Fruit fly (Drosophila melanogaster) whole organism, adult: ENCODE data around the gene CG42758.

ENCODE experiments used
- CG11617 ChIP-seq: fragments of 200-800 bp; sonication (Bioruptor generic); optimal IDR thresholded peaks from 2 replicates; lab custom pipeline; 2017; ENCODE audit warnings: mild to moderate bottlenecking, missing biosample characterization, missing genetic modification reagents, missing genetic modification characterization
- CG12768 ChIP-seq: fragments of 200-800 bp; sonication (Bioruptor generic); optimal IDR thresholded peaks from 2 replicates; lab custom pipeline; 2017; ENCODE audit warnings: missing biosample characterization, missing genetic modification characterization, mild to moderate bottlenecking, moderate library complexity, missing genetic modification reagents
- CG14711 ChIP-seq: fragments of 200-800 bp; sonication (Bioruptor generic); optimal IDR thresholded peaks from 2 replicates; lab custom pipeline; 2018; ENCODE audit warnings: missing biosample characterization, mild to moderate bottlenecking, missing genetic modification characterization, moderate library complexity
- CG1620 ChIP-seq: fragments of 200-800 bp; sonication (Bioruptor generic); optimal IDR thresholded peaks from 2 replicates; lab custom pipeline; 2016; ENCODE audit warnings: missing biosample characterization, missing genetic modification characterization
- CG33017 ChIP-seq: fragments of 200-800 bp; sonication (Bioruptor generic); optimal IDR thresholded peaks from 2 replicates; lab custom pipeline; 2018; ENCODE audit warnings: missing biosample characterization, mild to moderate bottlenecking, missing genetic modification characterization, moderate library complexity
- CG5204 ChIP-seq: fragments of 200-800 bp; sonication (Bioruptor generic); optimal IDR thresholded peaks from 2 replicates; lab custom pipeline; 2016; ENCODE audit warnings: missing biosample characterization, missing genetic modification characterization
- CG7045 ChIP-seq: fragments of 200-800 bp; sonication (Bioruptor generic); optimal IDR thresholded peaks from 2 replicates; lab custom pipeline; 2017; ENCODE audit warnings: missing biosample characterization, mild to moderate bottlenecking, missing genetic modification characterization
- CG7101 ChIP-seq: fragments of 200-800 bp; sonication (Bioruptor generic); optimal IDR thresholded peaks from 2 replicates; lab custom pipeline; 2018; ENCODE audit warnings: missing biosample characterization, mild to moderate bottlenecking, missing genetic modification characterization, moderate library complexity
- Clk ChIP-seq: fragments of 200-800 bp; sonication (Bioruptor generic); optimal IDR thresholded peaks from 2 replicates; lab custom pipeline; 2017; ENCODE audit warnings: missing biosample characterization, missing genetic modification characterization
- Crg-1 ChIP-seq: fragments of 200-800 bp; sonication (Bioruptor generic); optimal IDR thresholded peaks from 2 replicates; lab custom pipeline; 2016; ENCODE audit warnings: missing biosample characterization, missing genetic modification characterization
- Hr96 ChIP-seq: fragments of 200-800 bp; sonication (Bioruptor generic); optimal IDR thresholded peaks from 2 replicates; lab custom pipeline; 2016; ENCODE audit warnings: missing biosample characterization, missing genetic modification characterization
- Mnt ChIP-seq: fragments of 200-800 bp; sonication (Bioruptor generic); optimal IDR thresholded peaks from 2 replicates; lab custom pipeline; 2016; ENCODE audit warnings: missing biosample characterization, mild to moderate bottlenecking, missing genetic modification characterization
- bab1 ChIP-seq: fragments of 200-800 bp; sonication (Bioruptor generic); optimal IDR thresholded peaks from 3 replicates; lab custom pipeline; 2019; ENCODE audit warnings: missing biosample characterization, mild to moderate bottlenecking, missing genetic modification characterization, moderate library complexity
- cic ChIP-seq: fragments of 200-800 bp; sonication (Bioruptor generic); optimal IDR thresholded peaks from 2 replicates; lab custom pipeline; 2017; ENCODE audit warnings: missing biosample characterization, mild to moderate bottlenecking, missing genetic modification characterization, moderate library complexity
- cnc ChIP-seq, 2 experiments: fragments of >200 bp; optimal IDR thresholded peaks; 2 replicates each; lab custom pipeline; 2017
- kay ChIP-seq: fragments of 200-800 bp; sonication (Bioruptor generic); peaks from one replicate; lab custom pipeline; 2016; ENCODE audit warnings: missing biosample characterization, missing genetic modification characterization, borderline replicate concordance
- ovo ChIP-seq: fragments of 200-800 bp; sonication (Bioruptor generic); optimal IDR thresholded peaks from 2 replicates; lab custom pipeline; 2016; ENCODE audit warnings: missing biosample characterization, missing genetic modification characterization
- pad ChIP-seq: fragments of 200-800 bp; sonication (Bioruptor generic); optimal IDR thresholded peaks from 3 replicates; lab custom pipeline; 2017; ENCODE audit warnings: missing biosample characterization, missing genetic modification characterization, mild to moderate bottlenecking, moderate library complexity, missing genetic modification reagents
- tj ChIP-seq: fragments of 200-800 bp; sonication (Bioruptor generic); optimal IDR thresholded peaks from 3 replicates; lab custom pipeline; 2017; ENCODE audit warnings: missing biosample characterization, mild to moderate bottlenecking, missing genetic modification characterization, moderate library complexity
- toe ChIP-seq: fragments of 200-800 bp; sonication (Bioruptor generic); optimal IDR thresholded peaks from 2 replicates; lab custom pipeline; 2016; ENCODE audit warnings: missing biosample characterization, missing genetic modification characterization

Gene CG42758

DNA sequence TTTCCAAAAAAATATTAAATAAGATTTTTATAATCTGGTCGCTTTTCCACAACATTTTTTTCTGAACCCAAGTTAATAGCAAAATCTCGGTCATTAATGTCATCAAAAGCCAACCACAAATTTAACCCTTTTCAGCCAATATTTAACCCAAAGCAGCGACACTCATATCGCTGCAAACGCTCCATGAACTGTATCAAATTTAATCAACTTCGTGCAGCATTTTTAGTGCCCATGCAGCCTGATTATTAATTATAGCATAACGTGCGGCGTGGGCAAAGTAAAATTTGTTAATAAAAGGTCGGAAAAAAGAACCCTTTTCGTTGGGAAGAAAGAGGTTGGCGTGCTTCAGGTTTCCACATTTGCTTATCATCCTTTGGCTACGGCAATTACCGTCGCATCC, 3.8 kb upstream of the CG42758 start:
- TF ChIP-seq bab1 (GFP tag; lab: Kevin White, UChicago) (no peak), CG14711 (no peak), CG7101 (no peak), CG11617 (no peak), cnc (optimal IDR thresholded peaks at IDR 0.05; lab: Kevin White, UChicago) (no peak)

DNA sequence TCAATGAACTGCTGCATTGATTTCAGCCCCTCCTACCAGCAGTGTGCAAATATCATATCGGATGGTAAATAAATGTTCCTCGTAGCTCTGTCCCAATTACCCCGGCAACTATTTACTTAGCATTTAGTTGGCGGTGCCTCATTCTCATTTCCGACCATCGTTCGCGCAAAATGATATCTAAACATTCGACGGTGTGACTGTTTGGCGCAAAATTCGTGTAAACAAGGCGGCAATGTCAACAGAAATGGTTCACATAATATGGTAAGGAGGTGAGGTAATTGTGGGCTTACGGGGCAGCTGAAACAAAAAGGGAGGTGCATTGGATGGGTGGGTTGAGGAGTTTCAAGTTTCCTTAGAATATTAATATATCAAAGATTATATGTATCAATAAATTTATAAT, 2.8 kb upstream of the CG42758 start:
- TF ChIP-seq CG7101 (peak; percentile 64), Mnt (GFP tag; lab: Kevin White, UChicago) (peak; percentile 16), Hr96 (no peak), CG1620 (GFP tag; lab: Kevin White, UChicago) (peak; percentile 40), tj (GFP tag; lab: Kevin White, UChicago) (no peak), pad (GFP tag; lab: Kevin White, UChicago) (peak; percentile 13), CG12768 (GFP tag; lab: Kevin White, UChicago) (peak; percentile 1), ovo (peak; percentile 61), Crg-1 (GFP tag; lab: Kevin White, UChicago) (peak; percentile 65), CG33017 (tag; lab: Kevin White, UChicago) (no peak)

DNA sequence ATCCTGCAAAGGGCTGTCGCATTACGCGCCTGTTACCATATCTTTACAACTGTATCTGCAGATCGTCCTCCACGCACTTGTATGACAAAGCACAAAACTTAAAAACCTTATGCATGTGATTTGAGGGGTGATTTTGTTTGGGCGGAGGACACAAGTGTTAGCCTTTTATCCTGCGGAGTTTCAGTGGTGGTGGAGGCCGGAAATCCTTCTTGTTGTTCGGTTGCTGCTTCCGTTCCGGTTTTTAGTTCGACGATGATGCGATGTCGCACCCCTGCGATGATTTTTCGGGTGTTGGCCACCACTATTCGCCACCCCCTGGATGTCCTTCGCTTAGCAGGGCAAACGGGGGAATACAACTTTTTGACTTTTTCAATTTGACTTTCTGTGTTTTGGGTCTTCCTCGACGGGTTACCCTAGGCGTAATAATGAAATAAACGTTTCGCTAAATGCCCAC, 2.1 kb upstream of the CG42758 start:
- no peak for TF ChIP-seq Mnt (GFP tag; lab: Kevin White, UChicago)
- no peak for TF ChIP-seq CG33017 (tag; lab: Kevin White, UChicago)
- TF ChIP-seq bab1 (GFP tag; lab: Kevin White, UChicago), result no peak
- TF ChIP-seq Crg-1 (GFP tag; lab: Kevin White, UChicago), result no peak
- no peak for TF ChIP-seq CG5204 (GFP tag; lab: Kevin White, UChicago)
- TF ChIP-seq cic, result no peak
- no peak for TF ChIP-seq CG7045 (GFP tag; lab: Kevin White, UChicago)
- TF ChIP-seq CG12768 (GFP tag; lab: Kevin White, UChicago), result no peak
- TF ChIP-seq Hr96, result no peak
- TF ChIP-seq pad (GFP tag; lab: Kevin White, UChicago), result no peak
- no peak for TF ChIP-seq CG11617
- TF ChIP-seq CG1620 (GFP tag; lab: Kevin White, UChicago), result no peak
- no peak for TF ChIP-seq kay (GFP tag; lab: Kevin White, UChicago)
- no peak for TF ChIP-seq tj (GFP tag; lab: Kevin White, UChicago)

DNA sequence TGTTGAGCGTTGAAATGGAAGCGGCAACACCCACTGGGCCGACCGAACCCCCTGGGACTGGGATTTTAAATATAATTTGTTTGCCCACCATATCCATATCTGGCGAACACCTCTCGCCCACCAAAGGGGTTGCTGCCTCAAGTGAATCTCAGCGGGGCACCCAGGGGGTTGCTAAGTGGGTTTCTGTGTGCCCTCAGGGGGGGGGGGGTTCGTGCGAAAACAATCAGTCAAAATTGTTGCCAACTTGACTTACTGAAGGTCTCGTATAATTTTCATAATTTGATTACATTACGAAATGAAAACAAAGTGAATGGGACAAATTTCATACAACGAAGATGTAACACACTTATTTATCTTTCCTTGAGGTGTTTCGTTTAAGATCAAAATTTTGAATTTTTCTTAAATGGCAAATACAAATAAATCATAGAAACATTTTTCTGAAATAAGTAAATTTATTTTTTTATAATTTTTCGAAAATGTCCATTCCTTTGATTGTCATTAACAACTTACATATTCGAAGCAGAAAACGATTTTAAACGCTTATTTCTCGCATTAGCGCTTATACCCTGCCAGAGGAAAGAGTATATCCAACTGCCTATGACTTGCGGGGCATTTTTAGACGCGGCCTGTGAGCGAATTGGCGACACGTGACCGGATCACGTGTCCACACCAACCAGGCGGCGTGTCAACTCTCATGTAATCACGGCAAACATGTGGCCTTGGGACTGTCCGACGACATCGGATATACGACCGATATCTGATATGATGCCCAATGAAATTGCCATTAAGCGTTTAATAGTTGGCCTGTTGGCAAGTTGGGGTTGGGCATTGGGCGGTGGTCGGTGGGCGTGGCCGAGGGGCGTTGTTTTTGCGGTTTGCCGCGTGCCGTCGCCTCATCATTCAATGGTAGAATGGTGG, 2.6 kb downstream of the CG42758 start:
- no peak for TF ChIP-seq kay (GFP tag; lab: Kevin White, UChicago)
- TF ChIP-seq CG33017 (tag; lab: Kevin White, UChicago), result no peak
- no peak for TF ChIP-seq pad (GFP tag; lab: Kevin White, UChicago)
- TF ChIP-seq CG1620 (GFP tag; lab: Kevin White, UChicago), result no peak
- TF ChIP-seq bab1 (GFP tag; lab: Kevin White, UChicago), result no peak
- TF ChIP-seq Hr96, result no peak
- no peak for TF ChIP-seq Crg-1 (GFP tag; lab: Kevin White, UChicago)
- TF ChIP-seq cic, result no peak
- no peak for TF ChIP-seq ovo
- TF ChIP-seq CG11617, result no peak
- TF ChIP-seq CG7101, result no peak
- TF ChIP-seq tj (GFP tag; lab: Kevin White, UChicago), result no peak
- no peak for TF ChIP-seq cnc (optimal IDR thresholded peaks at IDR 0.05; lab: Kevin White, UChicago)
- no peak for TF ChIP-seq toe (GFP tag; lab: Kevin White, UChicago)
- no peak for TF ChIP-seq Mnt (GFP tag; lab: Kevin White, UChicago)
- TF ChIP-seq CG14711, result no peak
- TF ChIP-seq Clk (GFP tag; lab: Kevin White, UChicago), result no peak

DNA sequence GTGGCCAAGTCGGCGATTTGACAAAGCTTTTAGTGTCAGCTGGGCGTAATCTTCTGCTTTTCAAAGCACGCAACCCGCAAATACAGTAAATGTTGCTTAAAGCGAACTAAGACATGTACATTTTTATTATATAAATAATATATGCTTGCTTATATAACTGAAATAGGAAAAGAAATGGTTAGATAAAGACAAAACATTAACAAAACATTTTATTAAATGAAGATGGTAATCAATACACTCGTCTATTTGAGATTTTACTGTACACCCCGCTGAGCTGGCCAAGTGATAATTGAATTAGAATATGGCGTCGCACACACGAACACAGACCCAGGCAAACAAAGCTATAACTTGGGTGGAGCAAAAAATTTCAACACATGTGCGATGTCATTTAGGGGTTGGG, 7.4 kb downstream of the CG42758 start:
- TF ChIP-seq Mnt (GFP tag; lab: Kevin White, UChicago) (no peak), CG14711 (no peak), Clk (GFP tag; lab: Kevin White, UChicago) (no peak), Hr96 (no peak), CG5204 (GFP tag; lab: Kevin White, UChicago) (no peak), CG11617 (no peak), toe (GFP tag; lab: Kevin White, UChicago) (no peak), cic (no peak), kay (GFP tag; lab: Kevin White, UChicago) (no peak), bab1 (GFP tag; lab: Kevin White, UChicago) (no peak), pad (GFP tag; lab: Kevin White, UChicago) (no peak), CG1620 (GFP tag; lab: Kevin White, UChicago) (no peak), CG7045 (GFP tag; lab: Kevin White, UChicago) (no peak)

DNA sequence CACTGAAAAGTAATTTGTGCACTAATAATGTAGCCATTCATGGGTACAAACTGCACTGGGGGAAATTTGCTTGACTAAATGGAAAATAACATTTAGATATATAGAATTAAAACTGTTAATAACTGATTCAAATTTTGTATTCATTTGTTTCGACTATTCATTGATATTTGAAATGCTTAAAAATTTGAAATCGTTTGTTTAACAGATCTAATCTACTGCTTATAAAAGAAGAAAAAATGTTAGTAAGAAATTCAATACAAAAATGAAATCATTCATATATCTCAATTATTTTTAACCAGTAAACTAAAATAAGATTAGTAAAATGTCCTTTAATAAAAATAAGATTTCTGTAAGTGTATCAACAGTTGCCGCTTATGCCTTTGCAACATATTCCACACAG, 8.7 kb downstream of the CG42758 start:
- no peak for TF ChIP-seq toe (GFP tag; lab: Kevin White, UChicago)
- no peak for TF ChIP-seq Clk (GFP tag; lab: Kevin White, UChicago)
- TF ChIP-seq kay (GFP tag; lab: Kevin White, UChicago), result no peak
- TF ChIP-seq CG7045 (GFP tag; lab: Kevin White, UChicago), result no peak
- TF ChIP-seq Hr96, result no peak
- no peak for TF ChIP-seq Mnt (GFP tag; lab: Kevin White, UChicago)
- no peak for TF ChIP-seq cnc (optimal IDR thresholded peaks at IDR 0.05; lab: Kevin White, UChicago)
- no peak for TF ChIP-seq CG14711
- TF ChIP-seq CG5204 (GFP tag; lab: Kevin White, UChicago), result no peak
